Worm (Caenorhabditis elegans) whole organism, L3 larva: Measurements from ENCODE around the gene H38K22.7.

ENCODE experiments used
- R02D3.7 ChIP-seq: fragments of 150-350 bp; optimal IDR thresholded peaks from 2 replicates; lab custom pipeline; 2014; ENCODE audit warnings: missing biosample characterization, missing genetic modification characterization
- ama-1 ChIP-seq: fragments of 150-350 bp; optimal IDR thresholded peaks from 2 replicates; lab custom pipeline; 2018
- ceh-28 ChIP-seq: fragments of 150-350 bp; optimal IDR thresholded peaks from 2 replicates; lab custom pipeline; 2014; ENCODE audit warnings: missing biosample characterization, missing genetic modification reagents, missing genetic modification characterization
- egl-27 ChIP-seq: sonication (generic microtip); optimal IDR thresholded peaks from 4 replicates; lab custom pipeline; 2017; ENCODE audit warnings: missing biosample characterization, missing genetic modification reagents, missing genetic modification characterization
- egl-5 ChIP-seq: fragments of 150-350 bp; optimal IDR thresholded peaks from 2 replicates; lab custom pipeline; 2017; ENCODE audit warnings: missing biosample characterization, missing genetic modification reagents, missing genetic modification characterization, inconsistent platforms
- elt-1 ChIP-seq: fragments of 150-350 bp; optimal IDR thresholded peaks from 2 replicates; lab custom pipeline; 2014; ENCODE audit warnings: missing biosample characterization, missing genetic modification characterization
- elt-2 ChIP-seq: sonication (generic microtip); optimal IDR thresholded peaks from 2 replicates; lab custom pipeline; 2016; ENCODE audit warnings: missing genetic modification reagents, mild to moderate bottlenecking, missing genetic modification characterization, missing compliant biosample characterization
- elt-3 ChIP-seq, 3 experiments: fragments of 150-350 bp in 1 of 3; sonication (generic microtip) in 2 of 3; optimal IDR thresholded peaks; 2 replicates in 2 of 3; 4 replicates in 1 of 3; lab custom pipeline; 2014 to 2017; ENCODE audit warnings: missing biosample characterization in 3 of 3, missing genetic modification characterization in 3 of 3
- fkh-2 ChIP-seq: fragments of 150-350 bp; optimal IDR thresholded peaks from 2 replicates; lab custom pipeline; 2014; ENCODE audit warnings: missing biosample characterization, missing genetic modification reagents, missing genetic modification characterization
- fos-1 ChIP-seq: fragments of 150-350 bp; optimal IDR thresholded peaks from 2 replicates; lab custom pipeline; 2014; ENCODE audit warnings: missing biosample characterization, missing genetic modification characterization
- hmg-11 ChIP-seq: sonication (generic microtip); optimal IDR thresholded peaks from 2 replicates; lab custom pipeline; 2016; ENCODE audit warnings: missing genetic modification characterization, missing compliant biosample characterization
- jun-1 ChIP-seq: fragments of 150-350 bp; optimal IDR thresholded peaks from 2 replicates; lab custom pipeline; 2014; ENCODE audit warnings: missing biosample characterization, missing genetic modification reagents, missing genetic modification characterization
- lin-15B ChIP-seq: fragments of 150-350 bp; optimal IDR thresholded peaks from 2 replicates; lab custom pipeline; 2014; ENCODE audit warnings: missing biosample characterization, missing genetic modification characterization
- lin-39 ChIP-seq: fragments of 150-350 bp; optimal IDR thresholded peaks from 2 replicates; lab custom pipeline; 2018; ENCODE audit warnings: missing biosample characterization, missing genetic modification reagents, missing genetic modification characterization
- lsy-12 ChIP-seq: sonication (generic microtip); optimal IDR thresholded peaks from 2 replicates; lab custom pipeline; 2016; ENCODE audit warnings: mild to moderate bottlenecking, missing genetic modification characterization, missing compliant biosample characterization
- mdl-1 ChIP-seq: fragments of 150-350 bp; optimal IDR thresholded peaks from 2 replicates; lab custom pipeline; 2014; ENCODE audit warnings: missing biosample characterization, missing genetic modification characterization
- nfya-1 ChIP-seq: sonication (generic microtip); optimal IDR thresholded peaks from 2 replicates; lab custom pipeline; 2017; ENCODE audit warnings: missing genetic modification characterization, mild to moderate bottlenecking, missing compliant biosample characterization, antibody characterized with exemption, moderate library complexity; ENCODE audit not compliant: insufficient read depth
- nhr-11 ChIP-seq: fragments of 150-350 bp; optimal IDR thresholded peaks from 2 replicates; lab custom pipeline; 2014; ENCODE audit warnings: missing biosample characterization, missing genetic modification characterization
- nhr-12 ChIP-seq: fragments of 150-350 bp; optimal IDR thresholded peaks from 2 replicates; lab custom pipeline; 2014; ENCODE audit warnings: missing biosample characterization, missing genetic modification characterization
- nhr-23 ChIP-seq: fragments of 150-350 bp; optimal IDR thresholded peaks from 2 replicates; lab custom pipeline; 2014; ENCODE audit warnings: missing biosample characterization, missing genetic modification reagents, missing genetic modification characterization
- nhr-25 ChIP-seq: sonication (generic microtip); optimal IDR thresholded peaks from 2 replicates; lab custom pipeline; 2017; ENCODE audit warnings: missing biosample characterization, missing genetic modification characterization
- nhr-28 ChIP-seq: fragments of 150-350 bp; optimal IDR thresholded peaks from 2 replicates; lab custom pipeline; 2014; ENCODE audit warnings: missing biosample characterization, missing genetic modification characterization
- nhr-43 ChIP-seq: sonication (generic microtip); optimal IDR thresholded peaks from 2 replicates; lab custom pipeline; 2016; ENCODE audit warnings: mild to moderate bottlenecking, missing genetic modification characterization, missing compliant biosample characterization; ENCODE audit not compliant: poor library complexity, severe bottlenecking
- nhr-67 ChIP-seq: fragments of 150-350 bp; optimal IDR thresholded peaks from 2 replicates; lab custom pipeline; 2014; ENCODE audit warnings: missing biosample characterization, missing genetic modification characterization
- pha-4 ChIP-seq: fragments of 150-350 bp; optimal IDR thresholded peaks from 2 replicates; lab custom pipeline; 2014; ENCODE audit warnings: missing biosample characterization, missing genetic modification reagents, missing genetic modification characterization
- pqm-1 ChIP-seq: fragments of 150-350 bp; optimal IDR thresholded peaks from 2 replicates; lab custom pipeline; 2017; ENCODE audit warnings: missing biosample characterization, missing genetic modification characterization, inconsistent platforms
- sea-2 ChIP-seq: fragments of 150-350 bp; sonication (generic microtip); optimal IDR thresholded peaks from 4 replicates; lab custom pipeline; 2014; ENCODE audit warnings: missing biosample characterization, missing genetic modification reagents, missing genetic modification characterization
- skn-1 ChIP-seq: fragments of 150-350 bp; optimal IDR thresholded peaks from 2 replicates; lab custom pipeline; 2014; ENCODE audit warnings: missing biosample characterization, missing genetic modification characterization
- snpc-4 ChIP-seq: fragments of 150-350 bp; optimal IDR thresholded peaks from 2 replicates; lab custom pipeline; 2014; ENCODE audit warnings: missing biosample characterization, missing genetic modification characterization
- tbx-2 ChIP-seq: sonication (generic microtip); optimal IDR thresholded peaks from 2 replicates; lab custom pipeline; 2016; ENCODE audit warnings: mild to moderate bottlenecking, missing genetic modification characterization, missing compliant biosample characterization
- unc-39 ChIP-seq: sonication (generic microtip); optimal IDR thresholded peaks from 4 replicates; lab custom pipeline; 2017; ENCODE audit warnings: missing biosample characterization, missing genetic modification characterization
- unc-62 ChIP-seq: fragments of 150-350 bp; sonication (generic microtip); optimal IDR thresholded peaks from 4 replicates; lab custom pipeline; 2014; ENCODE audit warnings: missing biosample characterization, missing genetic modification reagents, missing genetic modification characterization
- ztf-11 ChIP-seq: fragments of 150-350 bp; optimal IDR thresholded peaks from 2 replicates; lab custom pipeline; 2014; ENCODE audit warnings: missing biosample characterization, missing genetic modification characterization
- ztf-4 ChIP-seq: fragments of 150-350 bp; optimal IDR thresholded peaks from 2 replicates; lab custom pipeline; 2014; ENCODE audit warnings: missing biosample characterization, missing genetic modification characterization

Gene H38K22.7

DNA sequence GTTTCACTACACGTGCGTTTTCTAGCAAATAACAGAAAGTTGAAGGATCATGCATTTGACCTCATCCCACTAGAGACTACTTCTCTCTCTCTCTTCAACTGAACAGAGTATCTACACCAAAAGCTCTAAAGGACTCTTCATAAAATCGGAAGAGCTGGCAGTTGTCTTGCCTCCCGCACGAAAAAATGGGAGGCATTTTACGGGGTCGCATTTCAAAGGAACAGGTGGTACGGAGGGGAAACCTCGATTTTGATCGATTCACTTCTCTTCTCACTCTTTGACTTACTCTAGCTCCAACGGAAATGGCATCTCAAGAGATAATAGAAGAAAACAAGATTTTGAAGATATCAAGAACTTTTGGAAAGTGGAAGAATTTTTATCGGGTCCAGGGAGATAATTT lies 38.3 kb upstream of the H38K22.7 start:
- peak; percentile 15 for TF ChIP-seq nfya-1
- TF ChIP-seq egl-5 (tag; lab: Kevin White, UChicago), result peak; percentile 45
- TF ChIP-seq ztf-11 (tag; lab: Kevin White, UChicago), result no peak
- no peak for TF ChIP-seq nhr-25 (tag; lab: Kevin White, UChicago)
- TF ChIP-seq nhr-11 (tag; lab: Kevin White, UChicago), result peak; percentile 65
- TF ChIP-seq ceh-28 (tag; lab: Kevin White, UChicago), result peak; percentile 32
- TF ChIP-seq nhr-67, result no peak
- peak; percentile 4 for TF ChIP-seq lin-39 (tag; lab: Kevin White, UChicago)
- TF ChIP-seq, all 47 proteins: peak for 5

DNA sequence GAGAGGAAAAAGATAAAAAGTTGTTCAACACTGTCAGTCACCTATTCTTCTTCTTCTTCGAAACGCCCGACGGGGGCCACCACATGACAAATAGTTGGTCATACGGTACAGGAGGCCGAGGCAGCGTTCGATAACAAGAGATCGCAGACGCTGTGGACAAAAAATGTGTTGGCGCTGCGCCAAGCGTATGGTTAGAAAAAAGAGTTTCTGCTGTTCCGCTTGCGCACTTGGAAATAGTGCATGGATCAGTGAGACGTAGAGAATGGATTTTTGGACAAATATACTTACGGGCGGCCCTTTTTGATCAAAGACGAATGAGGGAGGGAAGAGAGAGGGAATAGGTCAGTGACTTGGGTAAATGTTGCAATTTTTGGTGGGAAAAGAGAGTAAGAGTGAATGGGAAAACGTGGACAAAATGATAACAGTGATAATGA lies 36.8 kb upstream of the H38K22.7 start:
- TF ChIP-seq tbx-2 (tag; lab: Kevin White, UChicago) (peak; percentile 49), ceh-28 (tag; lab: Kevin White, UChicago) (peak; percentile 60), nfya-1 (peak; percentile 73), elt-2 (tag; lab: Kevin White, UChicago) (peak; percentile 77), elt-1 (tag; lab: Kevin White, UChicago) (peak; percentile 28), elt-3 (tag; optimal IDR thresholded peaks at IDR 0.05; lab: Kevin White, UChicago) (peak in 1 of 3 experiments; percentile 27), ama-1 (lab: Kevin White, UChicago) (no peak), nhr-23 (tag; lab: Kevin White, UChicago) (peak; percentile 93), R02D3.7 (tag; lab: Kevin White, UChicago) (peak; percentile 11), hmg-11 (peak; percentile 69), lin-15B (tag; lab: Kevin White, UChicago) (peak; percentile 40), pha-4 (tag; lab: Kevin White, UChicago) (peak; percentile 99), nhr-25 (tag; lab: Kevin White, UChicago) (peak; percentile 95), lin-39 (tag; lab: Kevin White, UChicago) (peak; percentile 4), nhr-12 (tag; lab: Kevin White, UChicago) (no peak), nhr-11 (tag; lab: Kevin White, UChicago) (no peak), fos-1 (tag; lab: Kevin White, UChicago) (peak; percentile 16), mdl-1 (tag; lab: Kevin White, UChicago) (peak; percentile 70), jun-1 (peak; percentile 84), nhr-43 (tag; lab: Kevin White, UChicago) (peak; percentile 94), skn-1 (tag; lab: Kevin White, UChicago) (no peak), snpc-4 (tag; lab: Kevin White, UChicago) (peak; percentile 43), fkh-2 (tag; lab: Kevin White, UChicago) (no peak), lsy-12 (tag; lab: Kevin White, UChicago) (peak; percentile 76), egl-27 (tag; lab: Kevin White, UChicago) (peak; percentile 57), pqm-1 (tag; lab: Kevin White, UChicago) (peak; percentile 30)

- TF ChIP-seq lin-39 (tag; lab: Kevin White, UChicago), result no peak
These were observed 34.1 kb upstream of the H38K22.7 start, which contains the start of gene R10E4.3 for ce11 chrIII:4287379-4287778. TSS of gene R10E4.3 (minus strand) at chrIII:4287479.

DNA sequence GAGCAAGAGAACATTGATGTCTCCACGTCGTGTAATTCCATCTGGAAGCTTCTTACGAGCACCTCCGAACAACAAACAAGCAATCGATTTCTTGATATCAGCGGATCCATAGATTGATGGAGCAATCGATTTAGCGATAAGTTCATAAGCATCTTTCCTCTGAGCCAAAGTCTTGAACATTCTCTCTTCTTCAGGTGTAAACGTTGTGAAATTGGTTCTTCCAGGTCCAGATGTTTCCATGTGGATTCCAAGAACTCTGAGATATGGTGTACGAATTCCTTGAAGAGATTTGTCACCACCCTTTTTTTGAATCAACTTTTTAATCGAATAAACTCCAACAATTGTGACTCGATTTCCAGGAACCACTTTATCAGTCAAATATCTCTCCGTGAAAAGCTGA lies 31.5 kb upstream of the H38K22.7 start:
- TF ChIP-seq unc-39 (tag; lab: Kevin White, UChicago) (no peak), lin-39 (tag; lab: Kevin White, UChicago) (no peak), fos-1 (tag; lab: Kevin White, UChicago) (no peak), mdl-1 (tag; lab: Kevin White, UChicago) (no peak), nhr-43 (tag; lab: Kevin White, UChicago) (no peak), ztf-4 (tag; lab: Kevin White, UChicago) (no peak), sea-2 (GFP tag; lab: Kevin White, UChicago) (no peak), unc-62 (GFP tag; lab: Kevin White, UChicago) (no peak), nhr-28 (no peak)
